Worm (Caenorhabditis elegans) whole organism, late embryonic: ENCODE measurements around the gene K06A9.2.

Experiments used
- C38D4.7 ChIP-seq: fragments of 200-800 bp; sonication (Bioruptor generic); optimal IDR thresholded peaks from 2 replicates; lab custom pipeline; 2018; ENCODE audit warnings: mild to moderate bottlenecking, missing genetic modification characterization, moderate library complexity, missing compliant biosample characterization
- K09A11.1 ChIP-seq: sonication (generic microtip); optimal IDR thresholded peaks from 2 replicates; lab custom pipeline; 2017; ENCODE audit warnings: antibody characterized with exemption, mild to moderate bottlenecking, missing genetic modification characterization, missing compliant biosample characterization; ENCODE audit not compliant: insufficient read depth
- T23F11.4 ChIP-seq: fragments of 200-800 bp; sonication (Bioruptor generic); optimal IDR thresholded peaks from 2 replicates; lab custom pipeline; 2018; ENCODE audit warnings: mild to moderate bottlenecking, missing genetic modification characterization, missing compliant biosample characterization
- dve-1 ChIP-seq: sonication (generic microtip); optimal IDR thresholded peaks from 2 replicates; lab custom pipeline; 2017; ENCODE audit warnings: antibody characterized with exemption, mild to moderate bottlenecking, missing genetic modification characterization, missing compliant biosample characterization
- ets-4 ChIP-seq: sonication (generic microtip); optimal IDR thresholded peaks from 2 replicates; lab custom pipeline; 2016; ENCODE audit warnings: missing genetic modification characterization, missing compliant biosample characterization
- hlh-30 ChIP-seq: sonication (generic microtip); optimal IDR thresholded peaks from 2 replicates; lab custom pipeline; 2017; ENCODE audit warnings: antibody characterized with exemption, missing genetic modification characterization, missing compliant biosample characterization; ENCODE audit not compliant: insufficient read depth
- lin-11 ChIP-seq: fragments of 200-800 bp; sonication (Bioruptor generic); optimal IDR thresholded peaks from 2 replicates; lab custom pipeline; 2018; ENCODE audit warnings: mild to moderate bottlenecking, missing genetic modification characterization, missing compliant biosample characterization
- odd-2 ChIP-seq: sonication (generic microtip); optimal IDR thresholded peaks from 2 replicates; lab custom pipeline; 2017; ENCODE audit warnings: antibody characterized with exemption, mild to moderate bottlenecking, missing genetic modification characterization, missing compliant biosample characterization
- pax-1 ChIP-seq: fragments of 150-350 bp; optimal IDR thresholded peaks from 2 replicates; lab custom pipeline; 2014; ENCODE audit warnings: missing biosample characterization, missing genetic modification characterization
- pqm-1 ChIP-seq: sonication (generic microtip); optimal IDR thresholded peaks from 2 replicates; lab custom pipeline; 2016; ENCODE audit warnings: missing genetic modification characterization, missing compliant biosample characterization
- sdc-2 ChIP-seq: sonication (generic microtip); optimal IDR thresholded peaks from 2 replicates; lab custom pipeline; 2016; ENCODE audit warnings: missing genotype, missing genetic modification characterization, missing compliant biosample characterization
- tbx-2 ChIP-seq: sonication (generic microtip); optimal IDR thresholded peaks from 2 replicates; lab custom pipeline; 2016; ENCODE audit warnings: missing genetic modification characterization, missing compliant biosample characterization
- unc-42 ChIP-seq: sonication (generic microtip); optimal IDR thresholded peaks from 2 replicates; lab custom pipeline; 2016; ENCODE audit warnings: missing genotype, missing genetic modification characterization, missing compliant biosample characterization
- unc-55 ChIP-seq: sonication (generic microtip); optimal IDR thresholded peaks from 2 replicates; lab custom pipeline; 2017; ENCODE audit warnings: missing biosample characterization, missing genetic modification reagents, missing genetic modification characterization

DNA sequence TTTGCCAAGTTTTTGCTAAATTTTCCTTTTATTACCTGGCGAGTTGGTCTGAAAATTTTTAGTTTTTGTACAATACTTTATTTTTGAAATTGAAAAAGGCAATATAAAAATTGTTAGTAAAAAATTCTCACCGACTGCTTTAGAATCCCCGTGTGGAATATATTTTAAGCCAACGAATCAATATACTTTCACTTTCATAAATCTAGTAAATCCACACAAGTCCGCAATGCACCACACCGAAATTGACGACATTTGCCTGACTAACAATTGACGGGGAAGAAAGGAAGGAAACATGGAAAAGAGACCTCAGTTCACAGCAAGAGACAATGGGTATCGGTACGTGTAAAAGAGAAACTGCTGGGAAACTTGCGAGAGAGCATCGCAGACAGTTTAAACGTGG lies 36.7 kb upstream of the K06A9.2 start:
- TF ChIP-seq tbx-2 (no peak), hlh-30 (tag; lab: Kevin White, UChicago) (no peak), dve-1 (tag; lab: Kevin White, UChicago) (no peak), pax-1 (tag; lab: Kevin White, UChicago) (no peak), ets-4 (tag; lab: Kevin White, UChicago) (no peak), unc-42 (tag; lab: Kevin White, UChicago) (no peak), unc-55 (GFP tag; lab: Kevin White, UChicago) (no peak), sdc-2 (no peak), pqm-1 (no peak), C38D4.7 (GFP tag; lab: Kevin White, UChicago) (no peak), K09A11.1 (tag; lab: Kevin White, UChicago) (no peak), odd-2 (no peak), T23F11.4 (no peak), lin-11 (tag; lab: Kevin White, UChicago) (no peak)
